Fruit fly (Drosophila melanogaster) whole organism, embryonic: ENCODE measurements around the gene CG16749.

Experiments used
- Abd-B ChIP-seq: fragments of 200-800 bp; sonication (Bioruptor generic); optimal IDR thresholded peaks from 2 replicates; lab custom pipeline; 2018; ENCODE audit warnings: missing biosample characterization, mild to moderate bottlenecking, missing genetic modification characterization, moderate library complexity
- Asciz ChIP-seq: fragments of 200-800 bp; sonication (Bioruptor generic); optimal IDR thresholded peaks from 2 replicates; lab custom pipeline; 2017; ENCODE audit warnings: missing biosample characterization, mild to moderate bottlenecking, missing genetic modification characterization, missing genetic modification reagents
- Atf3 ChIP-seq: fragments of 200-800 bp; sonication (Bioruptor generic); optimal IDR thresholded peaks from 3 replicates; lab custom pipeline; 2016; ENCODE audit warnings: missing biosample characterization, missing genetic modification characterization
- CG10274 ChIP-seq: fragments of 200-800 bp; sonication (Bioruptor generic); optimal IDR thresholded peaks from 3 replicates; lab custom pipeline; 2017; ENCODE audit warnings: missing biosample characterization, mild to moderate bottlenecking, missing genetic modification characterization
- CG10366 ChIP-seq: fragments of 200-800 bp; sonication (Bioruptor generic); IDR thresholded peaks from 2 replicates; pipeline ENCODE4 v1.3.6; 2022; ENCODE audit warnings: missing biosample characterization, missing genetic modification characterization
- CG11560 ChIP-seq: fragments of 200-800 bp; sonication (Bioruptor generic); IDR thresholded peaks from 3 replicates; pipeline ENCODE4 v1.3.6; 2022; ENCODE audit warnings: missing biosample characterization, missing genetic modification characterization
- CG12219 ChIP-seq: fragments of 200-800 bp; sonication (Bioruptor generic); optimal IDR thresholded peaks from 3 replicates; lab custom pipeline; 2018; ENCODE audit warnings: missing biosample characterization, mild to moderate bottlenecking, missing genetic modification characterization
- CG12236 ChIP-seq: fragments of 200-800 bp; sonication (Bioruptor generic); optimal IDR thresholded peaks from 2 replicates; lab custom pipeline; 2016; ENCODE audit warnings: missing biosample characterization, missing genetic modification characterization
- CG1233 ChIP-seq: fragments of 200-800 bp; sonication (Bioruptor generic); optimal IDR thresholded peaks from 4 replicates; lab custom pipeline; 2018; ENCODE audit warnings: missing biosample characterization, mild to moderate bottlenecking, missing genetic modification characterization
- CG12391 ChIP-seq: fragments of 200-800 bp; sonication (Bioruptor generic); optimal IDR thresholded peaks from 3 replicates; lab custom pipeline; 2018; ENCODE audit warnings: missing biosample characterization, mild to moderate bottlenecking, missing genetic modification characterization, moderate library complexity
- CG14667 ChIP-seq: fragments of 200-800 bp; sonication (Bioruptor generic); IDR thresholded peaks from 2 replicates; pipeline ENCODE4 v1.3.6; 2022; ENCODE audit warnings: missing biosample characterization, missing genetic modification characterization
- CG15479 ChIP-seq: fragments of 200-800 bp; sonication (Bioruptor generic); optimal IDR thresholded peaks from 3 replicates; lab custom pipeline; 2019; ENCODE audit warnings: missing biosample characterization, mild to moderate bottlenecking, missing genetic modification characterization, moderate library complexity
- CG16815 ChIP-seq: fragments of 200-800 bp; sonication (Bioruptor generic); optimal IDR thresholded peaks from 3 replicates; lab custom pipeline; 2017; ENCODE audit warnings: missing biosample characterization, mild to moderate bottlenecking, missing genetic modification characterization
- CG17361 ChIP-seq: fragments of 200-800 bp; sonication (Bioruptor generic); IDR thresholded peaks from 3 replicates; pipeline ENCODE4 v1.3.6; 2022; ENCODE audit warnings: missing biosample characterization, missing genetic modification characterization
- CG2712 ChIP-seq: fragments of 200-800 bp; optimal IDR thresholded peaks from 3 replicates; lab custom pipeline; 2019; ENCODE audit warnings: missing biosample characterization, mild to moderate bottlenecking, missing genetic modification characterization, moderate library complexity
- CG3065 ChIP-seq: fragments of 200-800 bp; sonication (Bioruptor generic); optimal IDR thresholded peaks from 2 replicates; lab custom pipeline; 2016; ENCODE audit warnings: missing biosample characterization, missing genetic modification characterization
- CG4282 ChIP-seq: fragments of 200-800 bp; sonication (Bioruptor generic); optimal IDR thresholded peaks from 2 replicates; lab custom pipeline; 2016; ENCODE audit warnings: missing biosample characterization, missing genetic modification characterization
- CG4820 ChIP-seq: fragments of 200-800 bp; sonication (Bioruptor generic); optimal IDR thresholded peaks from 3 replicates; lab custom pipeline; 2016; ENCODE audit warnings: missing biosample characterization, missing genetic modification characterization
- CG6175 ChIP-seq: fragments of 200-800 bp; sonication (Bioruptor generic); IDR thresholded peaks from 3 replicates; pipeline ENCODE4 v1.3.6; 2022; ENCODE audit warnings: missing biosample characterization, missing genetic modification characterization
- CG6765 ChIP-seq: fragments of 200-800 bp; sonication (Bioruptor generic); optimal IDR thresholded peaks from 3 replicates; lab custom pipeline; 2017; ENCODE audit warnings: missing biosample characterization, mild to moderate bottlenecking, missing genetic modification characterization
- CG7963 ChIP-seq: fragments of 200-800 bp; sonication (Bioruptor generic); IDR thresholded peaks from 3 replicates; pipeline ENCODE4 v1.3.6; 2022; ENCODE audit warnings: missing biosample characterization, missing genetic modification characterization; ENCODE audit not compliant: partially characterized antibody
- CG8388 ChIP-seq: fragments of 200-800 bp; sonication (Bioruptor generic); optimal IDR thresholded peaks from 2 replicates; lab custom pipeline; 2019; ENCODE audit warnings: missing biosample characterization, mild to moderate bottlenecking, missing genetic modification characterization, moderate library complexity
- CG8478 ChIP-seq: fragments of >200 bp; optimal IDR thresholded peaks from 2 replicates; lab custom pipeline; 2018
- CG8944 ChIP-seq: fragments of 200-800 bp; sonication (Bioruptor generic); optimal IDR thresholded peaks from 3 replicates; lab custom pipeline; 2016; ENCODE audit warnings: missing biosample characterization, missing genetic modification characterization
- Dad ChIP-seq: fragments of 200-800 bp; sonication (Bioruptor generic); optimal IDR thresholded peaks from 3 replicates; lab custom pipeline; 2016; ENCODE audit warnings: missing biosample characterization, missing genetic modification characterization
- Dek ChIP-seq: fragments of 200-800 bp; sonication (Bioruptor generic); optimal IDR thresholded peaks from 3 replicates; lab custom pipeline; 2019; ENCODE audit warnings: missing biosample characterization, mild to moderate bottlenecking, missing genetic modification characterization, moderate library complexity
- Ets65A ChIP-seq: fragments of 200-800 bp; sonication (Bioruptor generic); peaks from one replicate; lab custom pipeline; 2016; ENCODE audit warnings: missing biosample characterization, missing genetic modification characterization
- Fer2 ChIP-seq: fragments of 200-800 bp; sonication (Bioruptor generic); optimal IDR thresholded peaks from 2 replicates; lab custom pipeline; 2018; ENCODE audit warnings: missing biosample characterization, mild to moderate bottlenecking, missing genetic modification characterization, moderate library complexity
- HLH4C ChIP-seq: fragments of 200-800 bp; sonication (Bioruptor generic); IDR thresholded peaks from 3 replicates; pipeline ENCODE4 v1.3.6; 2022; ENCODE audit warnings: missing biosample characterization, missing genetic modification characterization; ENCODE audit not compliant: partially characterized antibody
- HmgZ ChIP-seq: fragments of 200-800 bp; sonication (Bioruptor generic); optimal IDR thresholded peaks from 2 replicates; lab custom pipeline; 2018; ENCODE audit warnings: missing biosample characterization, mild to moderate bottlenecking, missing genetic modification characterization
- Lim3 ChIP-seq: fragments of 200-800 bp; sonication (Bioruptor generic); IDR thresholded peaks from 2 replicates; pipeline ENCODE4 v1.3.6; 2022; ENCODE audit warnings: missing biosample characterization, missing genetic modification characterization
- Mad ChIP-seq: fragments of 200-800 bp; sonication (Bioruptor generic); optimal IDR thresholded peaks from 2 replicates; lab custom pipeline; 2016; ENCODE audit warnings: missing biosample characterization, missing genetic modification characterization
- Myb ChIP-seq: fragments of 200-800 bp; sonication (Bioruptor generic); optimal IDR thresholded peaks from 2 replicates; lab custom pipeline; 2016; ENCODE audit warnings: missing biosample characterization, missing genetic modification characterization
- NfI ChIP-seq: fragments of 200-800 bp; sonication (Bioruptor generic); optimal IDR thresholded peaks from 3 replicates; lab custom pipeline; 2018; ENCODE audit warnings: missing biosample characterization, mild to moderate bottlenecking, missing genetic modification characterization, moderate library complexity
- Optix ChIP-seq: fragments of 200-800 bp; sonication (Bioruptor generic); IDR thresholded peaks from 3 replicates; pipeline ENCODE4 v1.3.6; 2022; ENCODE audit warnings: missing biosample characterization, missing genetic modification characterization
- Usf ChIP-seq: fragments of 200-800 bp; sonication (Bioruptor generic); optimal IDR thresholded peaks from 2 replicates; lab custom pipeline; 2017; ENCODE audit warnings: missing genotype, missing biosample characterization, missing genetic modification characterization
- bigmax ChIP-seq: fragments of 200-800 bp; sonication (Bioruptor generic); optimal IDR thresholded peaks from 2 replicates; lab custom pipeline; 2018; ENCODE audit warnings: missing biosample characterization, mild to moderate bottlenecking, missing genetic modification characterization
- dimm ChIP-seq: fragments of 200-800 bp; sonication (Bioruptor generic); IDR thresholded peaks from 2 replicates; pipeline ENCODE4 v1.3.6; 2022; ENCODE audit warnings: missing biosample characterization, missing genetic modification characterization
- en ChIP-seq: fragments of 200-800 bp; sonication (Bioruptor generic); optimal IDR thresholded peaks from 2 replicates; lab custom pipeline; 2016; ENCODE audit warnings: missing biosample characterization, missing genetic modification characterization
- her ChIP-seq: fragments of 200-800 bp; sonication (Bioruptor generic); optimal IDR thresholded peaks from 2 replicates; lab custom pipeline; 2016; ENCODE audit warnings: missing biosample characterization, missing genetic modification characterization
- ind ChIP-seq: fragments of 200-800 bp; sonication (Bioruptor generic); optimal IDR thresholded peaks from 3 replicates; lab custom pipeline; 2016; ENCODE audit warnings: missing biosample characterization, missing genetic modification characterization
- insv ChIP-seq, 2 experiments: fragments of 200-800 bp; sonication (Bioruptor generic); optimal IDR thresholded peaks; 3 replicates each; lab custom pipeline; 2016 to 2018; ENCODE audit warnings: missing biosample characterization in 2 of 2, missing genetic modification characterization in 2 of 2
- kay ChIP-seq: fragments of 200-800 bp; sonication (Bioruptor generic); optimal IDR thresholded peaks from 2 replicates; lab custom pipeline; 2016; ENCODE audit warnings: missing biosample characterization, missing genetic modification characterization
- lab ChIP-seq: fragments of 200-800 bp; sonication (Bioruptor generic); optimal IDR thresholded peaks from 3 replicates; lab custom pipeline; 2017; ENCODE audit warnings: missing biosample characterization, missing genetic modification characterization, mild to moderate bottlenecking, moderate library complexity, missing genetic modification reagents
- lmd ChIP-seq: fragments of 200-800 bp; sonication (Bioruptor generic); IDR thresholded peaks from 2 replicates; pipeline ENCODE4 v1.3.6; 2022; ENCODE audit warnings: missing biosample characterization, missing genetic modification characterization
- org-1 ChIP-seq: fragments of 200-800 bp; sonication (Bioruptor generic); optimal IDR thresholded peaks from 2 replicates; lab custom pipeline; 2017; ENCODE audit warnings: missing biosample characterization, missing genetic modification characterization
- otp ChIP-seq: fragments of 200-800 bp; sonication (Bioruptor generic); IDR thresholded peaks from 3 replicates; pipeline ENCODE4, ENCODE4 v1.3.6; 2022; ENCODE audit warnings: missing biosample characterization, missing genetic modification characterization
- sens-2 ChIP-seq: fragments of 200-800 bp; sonication (Bioruptor generic); IDR thresholded peaks from 2 replicates; pipeline ENCODE4 v1.3.6; 2022; ENCODE audit warnings: missing biosample characterization, missing genetic modification characterization
- tgo ChIP-seq: fragments of 200-800 bp; sonication (Bioruptor generic); IDR thresholded peaks from 3 replicates; pipeline ENCODE4 v1.3.6; 2022; ENCODE audit warnings: missing biosample characterization, missing genetic modification characterization
- tx ChIP-seq: fragments of 200-800 bp; sonication (Bioruptor generic); optimal IDR thresholded peaks from 2 replicates; lab custom pipeline; 2016; ENCODE audit warnings: missing biosample characterization, missing genetic modification characterization

The CG16749 gene

DNA sequence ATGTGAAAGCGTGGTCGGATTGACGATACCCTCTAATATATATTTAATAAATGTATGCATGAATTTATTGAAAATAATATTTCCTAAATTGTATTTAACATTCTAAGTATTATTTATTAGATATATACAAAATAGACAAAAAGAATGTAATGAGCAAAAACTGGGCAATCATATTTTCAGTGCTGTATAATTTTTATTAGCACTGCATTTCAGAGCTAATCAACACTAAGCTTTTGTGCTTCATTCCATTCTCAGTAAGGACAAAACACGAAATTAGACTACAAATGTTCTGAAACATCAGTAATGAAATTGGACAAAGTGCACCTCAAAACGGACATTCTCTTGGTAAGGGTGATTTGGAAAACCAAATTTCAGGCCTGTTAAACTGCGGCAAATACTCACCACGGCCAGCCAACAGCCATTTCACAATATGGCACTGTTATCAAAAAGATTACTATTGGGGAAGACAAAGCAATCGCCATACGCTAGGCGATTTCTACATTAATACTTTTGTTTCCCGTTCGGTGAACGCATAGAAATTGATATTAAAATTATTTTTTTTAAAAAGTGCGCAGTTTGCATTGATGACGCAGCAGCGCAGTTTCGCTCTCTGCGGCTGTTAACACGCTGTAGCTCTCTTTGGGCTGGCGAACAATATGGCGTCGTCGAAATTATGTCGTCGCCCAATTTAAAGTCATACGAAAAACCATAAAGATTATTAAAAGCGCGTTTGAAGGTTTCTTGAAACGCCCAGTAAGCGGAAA lies 8.9 kb upstream of the CG16749 start (continued):
- TF ChIP-seq HLH4C (no peak), CG12219 (GFP tag; lab: Kevin White, UChicago) (peak; percentile 74), org-1 (GFP tag; lab: Kevin White, UChicago) (peak; percentile 90), otp (GFP tag; lab: Robert Waterston, UW) (no peak), tgo (peak; percentile 77), CG12236 (GFP tag; lab: Kevin White, UChicago) (no peak), Dek (tag; lab: Kevin White, UChicago) (peak; percentile 92), Fer2 (tag; lab: Kevin White, UChicago) (peak; percentile 77), CG8388 (GFP tag; lab: Kevin White, UChicago) (peak; percentile 85), Lim3 (no peak), CG17361 (GFP tag; lab: Robert Waterston, UW) (peak; percentile 96), Atf3 (GFP tag; lab: Kevin White, UChicago) (peak; percentile 39), NfI (GFP tag; lab: Kevin White, UChicago) (peak; percentile 90), CG10274 (GFP tag; lab: Kevin White, UChicago) (peak; percentile 85), CG8478 (lab: Kevin White, UChicago) (no peak), CG6765 (GFP tag; lab: Kevin White, UChicago) (peak; percentile 83), CG4820 (GFP tag; lab: Kevin White, UChicago) (peak; percentile 82), CG11560 (tag; lab: Robert Waterston, UW) (no peak), Mad (GFP tag; lab: Kevin White, UChicago) (peak; percentile 20), dimm (GFP tag; lab: Robert Waterston, UW) (no peak; the same call in 1 of the 2 replicates), CG10366 (GFP tag; lab: Robert Waterston, UW) (peak; percentile 68), Usf (GFP tag; lab: Kevin White, UChicago) (peak; percentile 83), sens-2 (GFP tag; lab: Robert Waterston, UW) (no peak), HmgZ (peak; percentile 91), Myb (GFP tag; lab: Kevin White, UChicago) (peak; percentile 51), Abd-B (GFP tag; lab: Kevin White, UChicago) (peak; percentile 73), CG12391 (tag; lab: Kevin White, UChicago) (peak; percentile 94), CG15479 (peak; percentile 21), her (peak; percentile 74), en (GFP tag; lab: Kevin White, UChicago) (peak; percentile 31), Dad (GFP tag; lab: Kevin White, UChicago) (peak; percentile 63), CG4282 (GFP tag; lab: Kevin White, UChicago) (no peak), insv (GFP tag; optimal IDR thresholded peaks at IDR 0.05; lab: Kevin White, UChicago) (peak in 1 of 2 experiments; percentile 65), tx (GFP tag; lab: Kevin White, UChicago) (peak; percentile 59), CG2712 (peak; percentile 93), CG1233 (GFP tag; lab: Kevin White, UChicago) (peak; percentile 92), CG6175 (GFP tag; lab: Robert Waterston, UW) (peak; percentile 62; the same call in 1 of the 3 replicates), CG8944 (GFP tag; lab: Kevin White, UChicago) (peak; percentile 61), ind (GFP tag; lab: Kevin White, UChicago) (peak; percentile 92), CG7963 (GFP tag; lab: Robert Waterston, UW) (no peak), Asciz (peak; percentile 84), CG14667 (GFP tag; lab: Robert Waterston, UW) (peak; percentile 77), CG3065 (GFP tag; lab: Kevin White, UChicago) (peak; percentile 71), CG16815 (peak; percentile 86), lab (GFP tag; lab: Kevin White, UChicago) (peak; percentile 91), bigmax (no peak), Optix (peak; percentile 76; the same call in 2 of the 3 replicates), kay (GFP tag; lab: Kevin White, UChicago) (peak; percentile 50), lmd (peak; percentile 89), Ets65A (GFP tag; lab: Kevin White, UChicago) (peak; percentile 95)
